Fruit fly (Drosophila melanogaster) whole organism, prepupa: ENCODE results near the gene CG9641.

ENCODE experiments used
- Blimp-1 ChIP-seq: fragments of 200-800 bp; sonication (Bioruptor generic); optimal IDR thresholded peaks from 3 replicates; lab custom pipeline; 2017; ENCODE audit warnings: missing biosample characterization, missing genetic modification characterization, mild to moderate bottlenecking, moderate library complexity, missing genetic modification reagents
- CG10669 ChIP-seq: fragments of 200-800 bp; sonication (Bioruptor generic); optimal IDR thresholded peaks from 3 replicates; lab custom pipeline; 2018; ENCODE audit warnings: missing biosample characterization, mild to moderate bottlenecking, missing genetic modification characterization, moderate library complexity
- CG11762 ChIP-seq: fragments of 200-800 bp; sonication (Bioruptor generic); optimal IDR thresholded peaks from 3 replicates; lab custom pipeline; 2016; ENCODE audit warnings: missing biosample characterization, missing genetic modification characterization; ENCODE audit not compliant: insufficient read depth
- CG11902 ChIP-seq: fragments of 200-800 bp; sonication (Bioruptor generic); optimal IDR thresholded peaks from 3 replicates; lab custom pipeline; 2016; ENCODE audit warnings: missing biosample characterization, missing genetic modification characterization
- CG15336 ChIP-seq: fragments of 200-800 bp; sonication (Bioruptor generic); IDR thresholded peaks from 2 replicates; pipeline ENCODE4 v1.3.6; 2022; ENCODE audit warnings: missing biosample characterization, missing genetic modification characterization
- CG16779 ChIP-seq: fragments of 200-800 bp; sonication (Bioruptor generic); optimal IDR thresholded peaks from 3 replicates; lab custom pipeline; 2017; ENCODE audit warnings: missing biosample characterization, mild to moderate bottlenecking, missing genetic modification characterization
- CG3032 ChIP-seq: fragments of 200-800 bp; optimal IDR thresholded peaks from 2 replicates; lab custom pipeline; 2019; ENCODE audit warnings: missing biosample characterization, mild to moderate bottlenecking, missing genetic modification characterization, moderate library complexity
- CG32006 ChIP-seq: fragments of 200-800 bp; sonication (Bioruptor generic); optimal IDR thresholded peaks from 3 replicates; lab custom pipeline; 2017; ENCODE audit warnings: missing biosample characterization, mild to moderate bottlenecking, missing genetic modification characterization
- CG34406 ChIP-seq: fragments of 200-800 bp; sonication (Bioruptor generic); optimal IDR thresholded peaks from 3 replicates; lab custom pipeline; 2016; ENCODE audit warnings: missing biosample characterization, missing genetic modification characterization
- CG6163 ChIP-seq: fragments of 200-800 bp; sonication (Bioruptor generic); IDR thresholded peaks from 3 replicates; pipeline ENCODE4 v1.3.6; 2022; ENCODE audit warnings: missing biosample characterization, missing genetic modification characterization
- CG6792 ChIP-seq: fragments of 200-800 bp; sonication (Bioruptor generic); optimal IDR thresholded peaks from 3 replicates; lab custom pipeline; 2016; ENCODE audit warnings: missing biosample characterization, missing genetic modification characterization
- CG7368 ChIP-seq: fragments of 200-800 bp; sonication (Bioruptor generic); optimal IDR thresholded peaks from 3 replicates; lab custom pipeline; 2016; ENCODE audit warnings: missing biosample characterization, missing genetic modification characterization
- CG9139 ChIP-seq: fragments of 200-800 bp; sonication (Bioruptor generic); optimal IDR thresholded peaks from 3 replicates; lab custom pipeline; 2017; ENCODE audit warnings: missing biosample characterization, mild to moderate bottlenecking, missing genetic modification characterization
- Eip78C ChIP-seq: fragments of 200-800 bp; sonication (Bioruptor generic); peaks from one replicate; lab custom pipeline; 2016; ENCODE audit warnings: missing biosample characterization, missing genetic modification characterization
- Eip93F ChIP-seq: fragments of 200-800 bp; sonication (Bioruptor generic); optimal IDR thresholded peaks from 2 replicates; lab custom pipeline; 2016; ENCODE audit warnings: missing biosample characterization, mild to moderate bottlenecking, missing genetic modification characterization
- Ets96B ChIP-seq: fragments of 200-800 bp; optimal IDR thresholded peaks from 2 replicates; lab custom pipeline; 2019; ENCODE audit warnings: missing biosample characterization, mild to moderate bottlenecking, missing genetic modification characterization, moderate library complexity
- Gug ChIP-seq: fragments of 200-800 bp; sonication (Bioruptor generic); IDR thresholded peaks from 2 replicates; pipeline ENCODE4 v1.3.6; 2022; ENCODE audit warnings: missing biosample characterization, missing genetic modification characterization
- Hr39 ChIP-seq: fragments of 200-800 bp; sonication (Bioruptor generic); optimal IDR thresholded peaks from 2 replicates; lab custom pipeline; 2016; ENCODE audit warnings: missing biosample characterization, missing genetic modification characterization
- Hr4 ChIP-seq: fragments of 200-800 bp; sonication (Bioruptor generic); optimal IDR thresholded peaks from 3 replicates; lab custom pipeline; 2016; ENCODE audit warnings: missing biosample characterization, missing genetic modification characterization
- Met ChIP-seq: fragments of 200-800 bp; sonication (Bioruptor generic); optimal IDR thresholded peaks from 3 replicates; lab custom pipeline; 2016; ENCODE audit warnings: missing biosample characterization, missing genetic modification characterization
- OdsH ChIP-seq: fragments of 200-800 bp; sonication (Bioruptor generic); optimal IDR thresholded peaks from 3 replicates; lab custom pipeline; 2016; ENCODE audit warnings: missing biosample characterization, missing genetic modification characterization
- Sox102F ChIP-seq: fragments of 200-800 bp; sonication (Bioruptor generic); optimal IDR thresholded peaks from 2 replicates; lab custom pipeline; 2016; ENCODE audit warnings: missing biosample characterization, mild to moderate bottlenecking, missing genetic modification characterization
- Sox14 ChIP-seq: fragments of 200-800 bp; sonication (Bioruptor generic); optimal IDR thresholded peaks from 3 replicates; lab custom pipeline; 2016; ENCODE audit warnings: missing biosample characterization, missing genetic modification characterization
- achi ChIP-seq: fragments of 200-800 bp; sonication (Bioruptor generic); optimal IDR thresholded peaks from 3 replicates; lab custom pipeline; 2016; ENCODE audit warnings: missing biosample characterization, missing genetic modification characterization
- acj6 ChIP-seq: fragments of 200-800 bp; sonication (Bioruptor generic); optimal IDR thresholded peaks from 3 replicates; lab custom pipeline; 2016; ENCODE audit warnings: missing biosample characterization, missing genetic modification characterization
- dac ChIP-seq: fragments of 200-800 bp; sonication (Bioruptor generic); optimal IDR thresholded peaks from 2 replicates; lab custom pipeline; 2017; ENCODE audit warnings: missing biosample characterization, mild to moderate bottlenecking, missing genetic modification characterization
- dsx ChIP-seq: fragments of 200-800 bp; optimal IDR thresholded peaks from 3 replicates; lab custom pipeline; 2019; ENCODE audit warnings: missing biosample characterization, mild to moderate bottlenecking, missing genetic modification characterization, moderate library complexity; ENCODE audit not compliant: poor library complexity, severe bottlenecking
- eg ChIP-seq: fragments of 200-800 bp; sonication (Bioruptor generic); IDR thresholded peaks from 3 replicates; pipeline ENCODE4 v1.3.6; 2022; ENCODE audit warnings: missing biosample characterization, missing genetic modification characterization
- esn ChIP-seq: fragments of 200-800 bp; sonication (Bioruptor generic); optimal IDR thresholded peaks from 2 replicates; lab custom pipeline; 2016; ENCODE audit warnings: missing biosample characterization, mild to moderate bottlenecking, missing genetic modification characterization, moderate library complexity
- fd59A ChIP-seq: fragments of 200-800 bp; sonication (Bioruptor generic); optimal IDR thresholded peaks from 2 replicates; lab custom pipeline; 2017; ENCODE audit warnings: missing biosample characterization, mild to moderate bottlenecking, missing genetic modification characterization, missing genetic modification reagents
- fd85E ChIP-seq: fragments of 200-800 bp; sonication (Bioruptor generic); optimal IDR thresholded peaks from 3 replicates; lab custom pipeline; 2016; ENCODE audit warnings: missing biosample characterization, missing genetic modification characterization
- fkh ChIP-seq: fragments of 200-800 bp; sonication (Bioruptor generic); optimal IDR thresholded peaks from 3 replicates; lab custom pipeline; 2017; ENCODE audit warnings: missing biosample characterization, mild to moderate bottlenecking, missing genetic modification characterization, moderate library complexity
- lz ChIP-seq: fragments of 200-800 bp; sonication (Bioruptor generic); optimal IDR thresholded peaks from 3 replicates; lab custom pipeline; 2016; ENCODE audit warnings: missing biosample characterization, missing genetic modification characterization
- net ChIP-seq: fragments of 200-800 bp; sonication (Bioruptor generic); optimal IDR thresholded peaks from 3 replicates; lab custom pipeline; 2016; ENCODE audit warnings: missing biosample characterization, missing genetic modification characterization
- pdm3 ChIP-seq: fragments of 200-800 bp; sonication (Bioruptor generic); optimal IDR thresholded peaks from 3 replicates; lab custom pipeline; 2016; ENCODE audit warnings: missing biosample characterization, missing genetic modification characterization
- salr ChIP-seq, 2 experiments: fragments of 200-800 bp; sonication (Bioruptor generic); optimal IDR thresholded peaks; 3 replicates each; lab custom pipeline; 2016 to 2018; ENCODE audit warnings: missing biosample characterization in 2 of 2, missing genetic modification characterization in 2 of 2, mild to moderate bottlenecking in 1 of 2
- spab ChIP-seq: fragments of 200-800 bp; sonication (Bioruptor generic); optimal IDR thresholded peaks from 2 replicates; lab custom pipeline; 2017; ENCODE audit warnings: missing biosample characterization, mild to moderate bottlenecking, missing genetic modification characterization, missing genetic modification reagents
- svp ChIP-seq: fragments of 200-800 bp; sonication (Bioruptor generic); peaks from one replicate; lab custom pipeline; 2016; ENCODE audit warnings: missing biosample characterization, missing genetic modification characterization
- topi ChIP-seq: fragments of 200-800 bp; sonication (Bioruptor generic); optimal IDR thresholded peaks from 3 replicates; lab custom pipeline; 2016; ENCODE audit warnings: missing biosample characterization, missing genetic modification characterization
- vri ChIP-seq: fragments of 200-800 bp; sonication (Bioruptor generic); optimal IDR thresholded peaks from 3 replicates; lab custom pipeline; 2016; ENCODE audit warnings: missing biosample characterization, mild to moderate bottlenecking, missing genetic modification characterization

CG9641 gene

dm6 chr2L:2942639-2943038 lies 34.0 kb downstream of the CG9641 start (continued):
- TF ChIP-seq acj6 (GFP tag; lab: Kevin White, UChicago) (peak; percentile 11), OdsH (GFP tag; lab: Kevin White, UChicago) (peak; percentile 20), esn (no peak), CG9139 (GFP tag; lab: Kevin White, UChicago) (no peak), CG32006 (GFP tag; lab: Kevin White, UChicago) (peak; percentile 50), Hr4 (GFP tag; lab: Kevin White, UChicago) (peak; percentile 45), CG16779 (tag; lab: Kevin White, UChicago) (no peak), CG15336 (peak; percentile 24; the same call in 1 of the 2 replicates), fd85E (no peak), lz (GFP tag; lab: Kevin White, UChicago) (no peak), fkh (GFP tag; lab: Kevin White, UChicago) (no peak), Met (GFP tag; lab: Kevin White, UChicago) (no peak)

dm6 chr2L:2941353-2941752 lies 35.3 kb downstream of the CG9641 start:
- TF ChIP-seq esn, result no peak
- TF ChIP-seq eg (GFP tag; lab: Robert Waterston, UW), result no peak
- TF ChIP-seq Gug (GFP tag; lab: Robert Waterston, UW), result peak; percentile 7; the same call in 1 of the 2 replicates
- no peak for TF ChIP-seq dac (GFP tag; lab: Kevin White, UChicago)
- TF ChIP-seq Hr39 (GFP tag; lab: Kevin White, UChicago), result no peak
- TF ChIP-seq CG6163 (GFP tag; lab: Robert Waterston, UW), result 0 out of 3 replicates have a peak, but pooled peaks have one; percentile 33
- no peak for TF ChIP-seq CG7368 (GFP tag; lab: Kevin White, UChicago)
- TF ChIP-seq spab, result no peak
- TF ChIP-seq net (GFP tag; lab: Kevin White, UChicago), result no peak
- no peak for TF ChIP-seq Sox14 (GFP tag; lab: Kevin White, UChicago)
- TF ChIP-seq Eip78C (GFP tag; lab: Kevin White, UChicago), result peak; percentile 19
- no peak for TF ChIP-seq Blimp-1 (GFP tag; lab: Kevin White, UChicago)
- TF ChIP-seq Eip93F (GFP tag; lab: Kevin White, UChicago), result no peak
- no peak for TF ChIP-seq CG10669 (GFP tag; lab: Kevin White, UChicago)
- TF ChIP-seq vri, result no peak
- TF ChIP-seq fd59A (GFP tag; lab: Kevin White, UChicago), result no peak
- TF ChIP-seq CG3032 (tag; lab: Kevin White, UChicago), result no peak
- no peak for TF ChIP-seq Sox102F (GFP tag; lab: Kevin White, UChicago)
- peak; percentile 20 for TF ChIP-seq CG32006 (GFP tag; lab: Kevin White, UChicago)
- no peak for TF ChIP-seq CG11762
- TF ChIP-seq lz (GFP tag; lab: Kevin White, UChicago), result no peak
- no peak for TF ChIP-seq OdsH (GFP tag; lab: Kevin White, UChicago)
- peak; percentile 35; the same call in 1 of the 2 replicates for TF ChIP-seq CG15336
- no peak for TF ChIP-seq pdm3
- no peak for TF ChIP-seq topi (GFP tag; lab: Kevin White, UChicago)
- no peak for TF ChIP-seq CG34406 (GFP tag; lab: Kevin White, UChicago)
- TF ChIP-seq Hr4 (GFP tag; lab: Kevin White, UChicago), result peak; percentile 45

DNA sequence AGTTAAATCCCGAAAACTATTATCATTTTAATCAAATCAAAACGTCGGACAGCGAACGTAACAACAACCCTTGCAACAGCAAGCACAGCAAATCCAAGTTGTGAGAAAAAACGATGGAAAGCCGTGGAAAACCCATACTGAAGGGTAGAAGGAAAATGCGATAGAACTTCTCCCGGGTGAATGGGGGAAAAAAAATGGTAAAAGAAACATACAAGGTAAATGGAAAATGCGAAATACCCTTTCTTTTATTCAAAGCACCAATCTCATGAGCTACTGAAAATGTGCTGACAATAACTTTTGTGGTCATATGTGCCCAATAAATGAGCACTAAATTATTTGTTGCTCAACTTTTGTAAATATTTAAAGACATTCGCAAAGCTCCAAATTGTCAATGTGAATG lies 37.0 kb downstream of the CG9641 start:
- TF ChIP-seq Eip93F (GFP tag; lab: Kevin White, UChicago), result no peak
- TF ChIP-seq CG15336, result no peak
- TF ChIP-seq svp, result no peak
- TF ChIP-seq salr (GFP tag; optimal IDR thresholded peaks at IDR 0.05; lab: Kevin White, UChicago), result no peak
- no peak for TF ChIP-seq fd59A (GFP tag; lab: Kevin White, UChicago)
- TF ChIP-seq eg (GFP tag; lab: Robert Waterston, UW), result no peak
- no peak for TF ChIP-seq Hr4 (GFP tag; lab: Kevin White, UChicago)
- no peak for TF ChIP-seq dac (GFP tag; lab: Kevin White, UChicago)
- no peak for TF ChIP-seq CG16779 (tag; lab: Kevin White, UChicago)
- TF ChIP-seq dsx, result no peak
- TF ChIP-seq CG6792, result no peak
- no peak for TF ChIP-seq Ets96B (tag; lab: Kevin White, UChicago)
- no peak for TF ChIP-seq OdsH (GFP tag; lab: Kevin White, UChicago)
- no peak for TF ChIP-seq esn
- TF ChIP-seq achi, result no peak
- TF ChIP-seq CG11902, result no peak
- no peak for TF ChIP-seq Blimp-1 (GFP tag; lab: Kevin White, UChicago)
